Worm (Caenorhabditis elegans): ENCODE measurements around the gene vps-60.

The vps-60 gene

ce11 chrV:8631277-8631765 lies 25.4 kb upstream of the vps-60 start, which contains the start of gene atg-18 (continued):
- TF ChIP-seq dmd-6 (GFP tag; IDR thresholded peaks at IDR 0.05) (peak; percentile 76), pqm-1 (tag; optimal IDR thresholded peaks at IDR 0.05) (no peak), dpl-1 (GFP tag; optimal IDR thresholded peaks at IDR 0.05) (peak; percentile 30), F49E8.2 (tag; optimal IDR thresholded peaks at IDR 0.05; ENCODE audit: borderline replicate concordance) (no peak), aha-1 (tag) (peak; percentile 93), nhr-25 (tag; optimal IDR thresholded peaks at IDR 0.05; ENCODE audit: borderline replicate concordance, insufficient read depth) (peak; percentile 22), tag-97 (GFP tag; IDR thresholded peaks at IDR 0.05) (no peak), mxl-3 (GFP tag; optimal IDR thresholded peaks at IDR 0.05) (peak; percentile 70), nhr-42 (GFP tag; IDR thresholded peaks at IDR 0.05) (peak; percentile 42; the same call in 1 of the 2 replicates), hlh-30 (tag; optimal IDR thresholded peaks at IDR 0.05; ENCODE audit: insufficient read depth) (peak; percentile 98), ces-1 (GFP tag; optimal IDR thresholded peaks at IDR 0.05) (no peak), pha-4 (GFP tag; IDR thresholded peaks at IDR 0.05) (no peak), pha-4 (tag; optimal IDR thresholded peaks at IDR 0.05) (peak; percentile 30), mdt-29 (GFP tag; IDR thresholded peaks at IDR 0.05) (no peak), snpc-1.2 (GFP tag; IDR thresholded peaks at IDR 0.05) (no peak), hlh-11 (tag; optimal IDR thresholded peaks at IDR 0.05) (peak; percentile 97), Y75B8A.6 (GFP tag; IDR thresholded peaks at IDR 0.05) (no peak), lim-7 (GFP tag; IDR thresholded peaks at IDR 0.05) (no peak), spr-1 (tag; optimal IDR thresholded peaks at IDR 0.05) (peak; percentile 11), dmd-9 (GFP tag; IDR thresholded peaks at IDR 0.05) (no peak), T26A8.4 (GFP tag; IDR thresholded peaks at IDR 0.05) (no peak; the same call in 1 of the 2 replicates), nhr-111 (GFP tag; optimal IDR thresholded peaks at IDR 0.05) (no peak), nhr-11 (tag; optimal IDR thresholded peaks at IDR 0.05) (peak; percentile 67), saeg-2 (GFP tag; IDR thresholded peaks at IDR 0.05) (no peak), lsy-2 (tag; optimal IDR thresholded peaks at IDR 0.05) (no peak), mxl-2 (GFP tag; conservative IDR thresholded peaks at IDR 0.05) (no peak), php-3 (GFP tag; IDR thresholded peaks at IDR 0.05) (0 out of 2 replicates have a peak, but pooled peaks have one; percentile 28), ceh-20 (GFP tag; IDR thresholded peaks at IDR 0.05) (peak; percentile 56; the same call in 1 of the 2 replicates), dmd-8 (GFP tag; IDR thresholded peaks at IDR 0.05) (no peak), fkh-10 (GFP tag; optimal IDR thresholded peaks at IDR 0.05) (no peak), aly-2 (tag; optimal IDR thresholded peaks at IDR 0.05) (no peak), zip-2 (tag; optimal IDR thresholded peaks at IDR 0.05) (no peak), daf-16 (GFP tag; optimal IDR thresholded peaks at IDR 0.05) (peak in 1 of 2 experiments; percentile 64), daf-16 (tag; optimal IDR thresholded peaks at IDR 0.05) (peak; percentile 80), lin-15B (tag; optimal IDR thresholded peaks at IDR 0.05) (no peak), hmg-1.1 (GFP tag; IDR thresholded peaks at IDR 0.05) (peak; percentile 71), zip-11 (GFP tag; IDR thresholded peaks at IDR 0.05) (no peak), zfp-3 (GFP tag; conservative IDR thresholded peaks at IDR 0.05) (no peak), nhr-102 (tag; optimal IDR thresholded peaks at IDR 0.05) (peak; percentile 51), attf-4 (tag; optimal IDR thresholded peaks at IDR 0.05) (no peak), unc-39 (tag; optimal IDR thresholded peaks at IDR 0.05) (no peak), madf-9 (GFP tag; conservative IDR thresholded peaks at IDR 0.05) (peak; percentile 42; the same call in 1 of the 2 replicates), F44E2.7 (GFP tag; IDR thresholded peaks at IDR 0.05) (no peak), mes-2 (tag; optimal IDR thresholded peaks at IDR 0.05; ENCODE audit: poor library complexity, severe bottlenecking) (no peak), nhr-48 (tag; optimal IDR thresholded peaks at IDR 0.05) (peak; percentile 81), nhr-28 (tag; optimal IDR thresholded peaks at IDR 0.05) (peak; percentile 65), T20F7.1 (GFP tag; optimal IDR thresholded peaks at IDR 0.05) (peak; percentile 18), egl-27 (tag; optimal IDR thresholded peaks at IDR 0.05) (no peak), nhr-77 (tag; optimal IDR thresholded peaks at IDR 0.05) (peak; percentile 43), skn-1 (tag; optimal IDR thresholded peaks at IDR 0.05) (no peak), ceh-28 (tag; optimal IDR thresholded peaks at IDR 0.05) (no peak), nhr-41 (GFP tag; IDR thresholded peaks at IDR 0.05) (no peak)
